3 worm cellular contexts compared by ENCODE assay signal in the genomic region with DNA sequence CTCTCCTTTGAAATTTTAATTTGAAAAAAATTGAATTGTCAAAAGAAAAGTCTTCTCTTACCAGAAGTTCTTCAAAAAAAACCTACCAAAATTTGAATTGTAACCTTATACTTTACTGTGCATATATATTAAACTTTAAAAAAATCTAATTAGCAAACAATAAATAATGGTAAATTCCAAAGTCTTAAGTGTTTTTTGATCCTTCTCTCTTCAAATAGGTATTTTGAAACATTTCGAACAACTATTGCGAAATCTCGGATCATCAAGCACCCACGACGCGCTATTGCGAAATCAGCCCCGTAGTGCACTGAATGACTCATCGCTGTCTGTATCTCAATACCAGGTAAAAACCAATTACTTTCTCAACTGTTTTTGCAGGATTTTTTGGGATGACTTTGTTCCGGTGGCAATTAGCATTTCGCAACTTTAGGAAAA.
TF ChIP-seq lines count a peak whose summit lies in the region.

No protein-coding gene starts in this region.

TF ChIP-seq in whole organism, L1 larva, 84 proteins besides CTCF, POLR2A, EP300 and RAD21 (continued from another document):
- TF ChIP-seq aly-2 (tag; optimal IDR thresholded peaks at IDR 0.05; lab: Kevin White, UChicago) = peak; percentile 10
- peak; percentile 39 to 44 for TF ChIP-seq lin-35 (GFP tag; optimal IDR thresholded peaks at IDR 0.05; lab: Kevin White, UChicago)
- no peak for TF ChIP-seq F16B12.6 (tag; optimal IDR thresholded peaks at IDR 0.05; lab: Kevin White, UChicago)
- TF ChIP-seq nhr-237 (tag; optimal IDR thresholded peaks at IDR 0.05; lab: Kevin White, UChicago) = peak; percentile 46
- TF ChIP-seq lir-3 (tag; optimal IDR thresholded peaks at IDR 0.05; lab: Kevin White, UChicago; ENCODE audit: poor library complexity) = no peak
- TF ChIP-seq fkh-8 (tag; optimal IDR thresholded peaks at IDR 0.05; lab: Kevin White, UChicago) = peak; percentile 57
- TF ChIP-seq ceh-88 (GFP tag; IDR thresholded peaks at IDR 0.05; lab: Robert Waterston, UW) = peak; percentile 15; the same call in 1 of the 2 replicates
- TF ChIP-seq dsc-1 (tag; optimal IDR thresholded peaks at IDR 0.05; lab: Kevin White, UChicago) = no peak
- TF ChIP-seq nhr-20 (tag; optimal IDR thresholded peaks at IDR 0.05; lab: Kevin White, UChicago) = peak; percentile 3
- TF ChIP-seq hlh-4 (tag; optimal IDR thresholded peaks at IDR 0.05; lab: Kevin White, UChicago) = no peak
- peak; percentile 1 for TF ChIP-seq swsn-7 (tag; optimal IDR thresholded peaks at IDR 0.05; lab: Kevin White, UChicago)
- no peak for TF ChIP-seq lin-15B (tag; optimal IDR thresholded peaks at IDR 0.05; lab: Kevin White, UChicago)
- TF ChIP-seq pag-3 (tag; optimal IDR thresholded peaks at IDR 0.05; lab: Kevin White, UChicago; ENCODE audit: borderline replicate concordance, insufficient read depth) = peak; percentile 63
- TF ChIP-seq elt-2 (tag; optimal IDR thresholded peaks at IDR 0.05; lab: Kevin White, UChicago) = no peak
- TF ChIP-seq lin-39 (tag; optimal IDR thresholded peaks at IDR 0.05; lab: Kevin White, UChicago) = no peak
- TF ChIP-seq sptf-1 (tag; optimal IDR thresholded peaks at IDR 0.05; lab: Kevin White, UChicago) = no peak
- no peak for TF ChIP-seq nhr-76 (tag; optimal IDR thresholded peaks at IDR 0.05; lab: Kevin White, UChicago)
- TF ChIP-seq mep-1 (tag; optimal IDR thresholded peaks at IDR 0.05; lab: Kevin White, UChicago) = peak; percentile 71
- TF ChIP-seq zip-4 (GFP tag; optimal IDR thresholded peaks at IDR 0.05; lab: Kevin White, UChicago) = peak; percentile 94
- peak; percentile 6 for TF ChIP-seq egl-13 (tag; optimal IDR thresholded peaks at IDR 0.05; lab: Kevin White, UChicago)
- TF ChIP-seq tlp-1 (tag; optimal IDR thresholded peaks at IDR 0.05; lab: Kevin White, UChicago) = no peak
- TF ChIP-seq dpl-1 (GFP tag; optimal IDR thresholded peaks at IDR 0.05; lab: Kevin White, UChicago) = peak in 2 of 3 experiments; percentile 2 to 25
- peak; percentile 56 for TF ChIP-seq isw-1 (GFP tag; IDR thresholded peaks at IDR 0.05; lab: Robert Waterston, UW)
- peak in 1 of 2 experiments; percentile 50 for TF ChIP-seq egl-27 (tag; optimal IDR thresholded peaks at IDR 0.05; lab: Kevin White, UChicago)
- peak; percentile 47 for TF ChIP-seq nhr-47 (tag; optimal IDR thresholded peaks at IDR 0.05; lab: Kevin White, UChicago)
- peak; percentile 76 for TF ChIP-seq skn-1 (tag; optimal IDR thresholded peaks at IDR 0.05; lab: Kevin White, UChicago)
- no peak for TF ChIP-seq sup-37 (GFP tag; optimal IDR thresholded peaks at IDR 0.05; lab: Kevin White, UChicago)
- TF ChIP-seq blmp-1 (tag; optimal IDR thresholded peaks at IDR 0.05; lab: Kevin White, UChicago) = peak; percentile 26
- TF ChIP-seq nhr-85 (tag; lab: Kevin White, UChicago) = peak; percentile 19
- peak; percentile 91 for TF ChIP-seq ama-1 (optimal IDR thresholded peaks at IDR 0.05; lab: Kevin White, UChicago)
- no peak for TF ChIP-seq xbp-1 (tag; optimal IDR thresholded peaks at IDR 0.05; lab: Kevin White, UChicago)
- peak; percentile 28 for TF ChIP-seq ceh-63 (GFP tag; optimal IDR thresholded peaks at IDR 0.05; lab: Kevin White, UChicago)
- peak in 1 of 2 experiments; percentile 22 for TF ChIP-seq ztf-11 (tag; optimal IDR thresholded peaks at IDR 0.05; lab: Kevin White, UChicago)
- TF ChIP-seq lin-13 (GFP tag; optimal IDR thresholded peaks at IDR 0.05; lab: Kevin White, UChicago) = no peak
- peak; percentile 48 for TF ChIP-seq ztf-4 (tag; optimal IDR thresholded peaks at IDR 0.05; lab: Kevin White, UChicago)
- no peak for TF ChIP-seq fkh-10 (GFP tag; optimal IDR thresholded peaks at IDR 0.05; lab: Kevin White, UChicago)
- TF ChIP-seq elt-3 (tag; optimal IDR thresholded peaks at IDR 0.05; lab: Kevin White, UChicago) = peak in 2 of 6 experiments; percentile 21 to 56
- TF ChIP-seq nhr-77 (tag; optimal IDR thresholded peaks at IDR 0.05; lab: Kevin White, UChicago) = no peak
- TF ChIP-seq lin-14 (GFP tag; optimal IDR thresholded peaks at IDR 0.05; lab: Kevin White, UChicago) = peak; percentile 43
- TF ChIP-seq C34B4.2 (tag; optimal IDR thresholded peaks at IDR 0.05; lab: Kevin White, UChicago) = no peak
- TF ChIP-seq ces-1 (GFP tag; optimal IDR thresholded peaks at IDR 0.05; lab: Kevin White, UChicago) = no peak
- TF ChIP-seq rnt-1 (tag; optimal IDR thresholded peaks at IDR 0.05; lab: Kevin White, UChicago) = peak; percentile 69

TF ChIP-seq in whole organism, L3 larva, 47 proteins besides CTCF, POLR2A, EP300 and RAD21 (continued from another document):
- TF ChIP-seq ztf-11 (tag; optimal IDR thresholded peaks at IDR 0.05; lab: Kevin White, UChicago) (peak; percentile 56), nhr-25 (tag; optimal IDR thresholded peaks at IDR 0.05; lab: Kevin White, UChicago) (peak; percentile 99), jun-1 (tag; optimal IDR thresholded peaks at IDR 0.05; lab: Kevin White, UChicago) (peak; percentile 85), elt-3 (tag; optimal IDR thresholded peaks at IDR 0.05; lab: Kevin White, UChicago) (peak in 2 of 3 experiments; percentile 60 to 94), R02D3.7 (tag; optimal IDR thresholded peaks at IDR 0.05; lab: Kevin White, UChicago) (no peak), hmg-11 (tag; optimal IDR thresholded peaks at IDR 0.05; lab: Kevin White, UChicago) (no peak), tbx-2 (tag; optimal IDR thresholded peaks at IDR 0.05; lab: Kevin White, UChicago) (no peak), unc-39 (tag; optimal IDR thresholded peaks at IDR 0.05; lab: Kevin White, UChicago) (no peak), lin-39 (tag; optimal IDR thresholded peaks at IDR 0.05; lab: Kevin White, UChicago) (peak; percentile 85), nhr-76 (tag; optimal IDR thresholded peaks at IDR 0.05; lab: Kevin White, UChicago) (peak; percentile 3), nhr-23 (tag; optimal IDR thresholded peaks at IDR 0.05; lab: Kevin White, UChicago) (peak; percentile 37), elt-1 (tag; optimal IDR thresholded peaks at IDR 0.05; lab: Kevin White, UChicago) (no peak), nhr-67 (tag; optimal IDR thresholded peaks at IDR 0.05; lab: Kevin White, UChicago) (no peak), pqm-1 (tag; optimal IDR thresholded peaks at IDR 0.05; lab: Kevin White, UChicago) (no peak), nhr-237 (tag; optimal IDR thresholded peaks at IDR 0.05; lab: Kevin White, UChicago) (no peak), snpc-4 (tag; optimal IDR thresholded peaks at IDR 0.05; lab: Kevin White, UChicago) (no peak), ZK546.5 (tag; optimal IDR thresholded peaks at IDR 0.05; lab: Kevin White, UChicago) (no peak), lsy-12 (tag; optimal IDR thresholded peaks at IDR 0.05; lab: Kevin White, UChicago) (peak; percentile 78)

TF ChIP-seq in whole organism, young adult, 124 proteins besides CTCF, POLR2A, EP300 and RAD21 (continued from another document and continues in another):
- TF ChIP-seq K12H6.12 (tag; optimal IDR thresholded peaks at IDR 0.05; lab: Kevin White, UChicago) (peak; percentile 64), ztf-25 (GFP tag; IDR thresholded peaks at IDR 0.05; lab: Robert Waterston, UW) (0 out of 2 replicates have a peak, but pooled peaks have one; percentile 54), atf-7 (tag; optimal IDR thresholded peaks at IDR 0.05; lab: Kevin White, UChicago) (peak; percentile 53), Y53F4B.3 (GFP tag; IDR thresholded peaks at IDR 0.05; lab: Robert Waterston, UW) (no peak), nhr-27 (tag; optimal IDR thresholded peaks at IDR 0.05; lab: Kevin White, UChicago) (no peak), rcor-1 (GFP tag; IDR thresholded peaks at IDR 0.05; lab: Robert Waterston, UW) (peak; percentile 12; the same call in 1 of the 2 replicates), pha-4 (tag; optimal IDR thresholded peaks at IDR 0.05; lab: Kevin White, UChicago) (peak; percentile 69), B0336.3 (GFP tag; IDR thresholded peaks at IDR 0.05; lab: Robert Waterston, UW) (peak; percentile 41), attf-3 (GFP tag; conservative IDR thresholded peaks at IDR 0.05; lab: Robert Waterston, UW) (peak; percentile 55), lin-26 (GFP tag; IDR thresholded peaks at IDR 0.05; lab: Robert Waterston, UW) (peak; percentile 74), snpc-4 (GFP tag; optimal IDR thresholded peaks at IDR 0.05; lab: Kevin White, UChicago) (no peak), snpc-4 (tag; optimal IDR thresholded peaks at IDR 0.05; lab: Kevin White, UChicago) (peak in 1 of 4 experiments; percentile 68), snpc-1.3 (tag; optimal IDR thresholded peaks at IDR 0.05; lab: Kevin White, UChicago; ENCODE audit: insufficient read depth) (no peak), dox-1 (GFP tag; IDR thresholded peaks at IDR 0.05; lab: Robert Waterston, UW) (peak; percentile 79), C06A6.2 (GFP tag; conservative IDR thresholded peaks at IDR 0.05; lab: Robert Waterston, UW) (peak; percentile 70), K11D2.4 (GFP tag; IDR thresholded peaks at IDR 0.05; lab: Robert Waterston, UW) (peak; percentile 80), rec-8 (tag; optimal IDR thresholded peaks at IDR 0.05; lab: Kevin White, UChicago) (no peak), ceh-91 (GFP tag; IDR thresholded peaks at IDR 0.05; lab: Robert Waterston, UW) (no peak), somi-1 (GFP tag; optimal IDR thresholded peaks at IDR 0.05; lab: Kevin White, UChicago) (peak; percentile 2), ccch-3 (GFP tag; optimal IDR thresholded peaks at IDR 0.05; lab: Kevin White, UChicago) (no peak), ztf-3 (GFP tag; optimal IDR thresholded peaks at IDR 0.05; lab: Kevin White, UChicago) (peak; percentile 9), hmg-20 (GFP tag; IDR thresholded peaks at IDR 0.05; lab: Robert Waterston, UW) (no peak), hlh-26 (GFP tag; conservative IDR thresholded peaks at IDR 0.05; lab: Robert Waterston, UW) (no peak), lin-40 (tag; optimal IDR thresholded peaks at IDR 0.05; lab: Kevin White, UChicago) (peak; percentile 58), lir-1 (GFP tag; conservative IDR thresholded peaks at IDR 0.05; lab: Robert Waterston, UW) (peak; percentile 20; the same call in 1 of the 2 replicates), C17E4.6 (GFP tag; IDR thresholded peaks at IDR 0.05; lab: Robert Waterston, UW) (no peak), madf-6 (GFP tag; IDR thresholded peaks at IDR 0.05; lab: Robert Waterston, UW) (peak; percentile 54; the same call in 1 of the 2 replicates), zfh-2 (GFP tag; conservative IDR thresholded peaks at IDR 0.05; lab: Robert Waterston, UW) (no peak), F57C9.4 (tag; optimal IDR thresholded peaks at IDR 0.05; lab: Kevin White, UChicago) (no peak), ztf-22 (GFP tag; optimal IDR thresholded peaks at IDR 0.05; lab: Kevin White, UChicago) (peak; percentile 65), ceh-58 (GFP tag; IDR thresholded peaks at IDR 0.05; lab: Robert Waterston, UW) (peak; percentile 93; the same call in 1 of the 2 replicates), ztf-6 (GFP tag; IDR thresholded peaks at IDR 0.05; lab: Robert Waterston, UW) (peak; percentile 23; the same call in 1 of the 2 replicates), F39B2.1 (GFP tag; IDR thresholded peaks at IDR 0.05; lab: Robert Waterston, UW) (no peak), F37B4.10 (GFP tag; IDR thresholded peaks at IDR 0.05; lab: Robert Waterston, UW) (no peak), bed-1 (GFP tag; IDR thresholded peaks at IDR 0.05; lab: Robert Waterston, UW) (peak; percentile 75; the same call in 1 of the 2 replicates), mes-4 (tag; optimal IDR thresholded peaks at IDR 0.05; lab: Kevin White, UChicago) (no peak), repo-1 (tag; optimal IDR thresholded peaks at IDR 0.05; lab: Kevin White, UChicago) (peak; percentile 26), ztf-26 (tag; optimal IDR thresholded peaks at IDR 0.05; lab: Kevin White, UChicago) (no peak), dpff-1 (tag; optimal IDR thresholded peaks at IDR 0.05; lab: Kevin White, UChicago) (peak; percentile 72), aptf-2 (GFP tag; conservative IDR thresholded peaks at IDR 0.05; lab: Robert Waterston, UW) (peak; percentile 49; the same call in 1 of the 2 replicates), hrde-1 (tag; optimal IDR thresholded peaks at IDR 0.05; lab: Kevin White, UChicago; ENCODE audit: borderline replicate concordance) (no peak), attf-6 (GFP tag; IDR thresholded peaks at IDR 0.05; lab: Robert Waterston, UW) (peak; percentile 70), akir-1 (GFP tag; optimal IDR thresholded peaks at IDR 0.05; lab: Kevin White, UChicago) (no peak), hmg-1.2 (GFP tag; IDR thresholded peaks at IDR 0.05; lab: Robert Waterston, UW) (peak; percentile 48), him-1 (tag; optimal IDR thresholded peaks at IDR 0.05; lab: Kevin White, UChicago) (no peak), B0261.1 (tag; optimal IDR thresholded peaks at IDR 0.05; lab: Kevin White, UChicago) (no peak), zim-3 (tag; optimal IDR thresholded peaks at IDR 0.05; lab: Kevin White, UChicago) (peak; percentile 91), snpc-1.1 (tag; optimal IDR thresholded peaks at IDR 0.05; lab: Kevin White, UChicago; ENCODE audit: insufficient read depth) (no peak), mxl-1 (tag; optimal IDR thresholded peaks at IDR 0.05; lab: Kevin White, UChicago) (no peak), nhr-80 (tag; optimal IDR thresholded peaks at IDR 0.05; lab: Kevin White, UChicago) (peak; percentile 78), ekl-4 (GFP tag; IDR thresholded peaks at IDR 0.05; lab: Robert Waterston, UW) (peak; percentile 77), F23B12.7 (tag; optimal IDR thresholded peaks at IDR 0.05; lab: Kevin White, UChicago; ENCODE audit: insufficient read depth) (no peak), cebp-1 (GFP tag; IDR thresholded peaks at IDR 0.05; lab: Robert Waterston, UW) (peak; percentile 100), cebp-1 (tag; optimal IDR thresholded peaks at IDR 0.05; lab: Kevin White, UChicago) (peak; percentile 100), lsl-1 (GFP tag; optimal IDR thresholded peaks at IDR 0.05; lab: Kevin White, UChicago) (peak; percentile 39), tlf-1 (GFP tag; optimal IDR thresholded peaks at IDR 0.05; lab: Kevin White, UChicago) (peak; percentile 65), athp-1 (tag; optimal IDR thresholded peaks at IDR 0.05; lab: Kevin White, UChicago) (peak; percentile 74), gei-17 (GFP tag; optimal IDR thresholded peaks at IDR 0.05; lab: Kevin White, UChicago) (no peak), attf-5 (GFP tag; optimal IDR thresholded peaks at IDR 0.05; lab: Kevin White, UChicago) (peak; percentile 65), ZK185.1 (tag; optimal IDR thresholded peaks at IDR 0.05; lab: Kevin White, UChicago; ENCODE audit: poor library complexity, severe bottlenecking) (peak; percentile 0), ets-4 (GFP tag; optimal IDR thresholded peaks at IDR 0.05; lab: Kevin White, UChicago) (peak; percentile 85), F52B5.7 (tag; optimal IDR thresholded peaks at IDR 0.05; lab: Kevin White, UChicago) (peak; percentile 88), B0019.2 (GFP tag; conservative IDR thresholded peaks at IDR 0.05; lab: Robert Waterston, UW) (no peak; the same call in 1 of the 2 replicates), snpc-3.4 (tag; optimal IDR thresholded peaks at IDR 0.05; lab: Kevin White, UChicago) (no peak), F10E7.11 (tag; optimal IDR thresholded peaks at IDR 0.05; lab: Kevin White, UChicago) (peak; percentile 10), let-526 (GFP tag; IDR thresholded peaks at IDR 0.05; lab: Robert Waterston, UW) (peak; percentile 80; the same call in 1 of the 2 replicates), sptf-2 (GFP tag; optimal IDR thresholded peaks at IDR 0.05; lab: Kevin White, UChicago) (no peak), Y53G8AR.9 (GFP tag; conservative IDR thresholded peaks at IDR 0.05; lab: Robert Waterston, UW) (peak; percentile 91), unc-130 (GFP tag; optimal IDR thresholded peaks at IDR 0.05; lab: Kevin White, UChicago) (no peak), nhr-90 (tag; optimal IDR thresholded peaks at IDR 0.05; lab: Kevin White, UChicago) (peak; percentile 85), dpl-1 (GFP tag; optimal IDR thresholded peaks at IDR 0.05; lab: Kevin White, UChicago) (no peak), sdz-38 (tag; optimal IDR thresholded peaks at IDR 0.05; lab: Kevin White, UChicago) (no peak), die-1 (tag; optimal IDR thresholded peaks at IDR 0.05; lab: Kevin White, UChicago) (peak; percentile 27), ceh-40 (GFP tag; IDR thresholded peaks at IDR 0.05; lab: Robert Waterston, UW) (peak; percentile 82)
